In the genomic region with DNA sequence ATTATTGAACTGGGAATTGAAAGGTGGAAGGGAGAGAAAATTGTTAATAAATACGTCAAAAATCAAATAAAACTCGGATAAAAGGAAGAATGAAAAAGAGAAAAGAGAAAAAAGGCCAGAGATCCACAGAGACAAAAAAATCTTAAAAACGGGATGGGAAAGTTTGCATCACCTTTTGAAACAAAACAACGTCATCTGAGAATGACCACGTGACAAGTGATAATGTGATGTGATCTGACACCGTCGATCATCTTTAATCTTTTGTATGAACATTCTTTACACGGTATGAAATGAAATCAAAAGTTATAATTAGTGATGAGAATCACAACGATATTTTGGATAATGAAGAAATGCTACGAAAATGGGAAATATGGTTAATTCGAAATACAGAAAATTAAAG, we compare ENCODE assay signal across 5 worm cellular contexts.
TF ChIP-seq lines count a peak whose summit lies in the region.

No protein-coding gene starts in this region.

TF ChIP-seq in whole organism, L1 larva, 84 proteins besides CTCF, POLR2A, EP300 and RAD21 (continues in another document):
- TF ChIP-seq nhr-20 (tag; optimal IDR thresholded peaks at IDR 0.05; lab: Kevin White, UChicago) (peak; percentile 44), lin-13 (GFP tag; optimal IDR thresholded peaks at IDR 0.05; lab: Kevin White, UChicago) (no peak), egl-27 (tag; optimal IDR thresholded peaks at IDR 0.05; lab: Kevin White, UChicago) (no peak), fkh-8 (tag; optimal IDR thresholded peaks at IDR 0.05; lab: Kevin White, UChicago) (no peak), ceh-88 (GFP tag; IDR thresholded peaks at IDR 0.05; lab: Robert Waterston, UW) (no peak), ztf-4 (tag; optimal IDR thresholded peaks at IDR 0.05; lab: Kevin White, UChicago) (no peak), ets-5 (GFP tag; IDR thresholded peaks at IDR 0.05; lab: Robert Waterston, UW) (no peak), pax-3 (tag; optimal IDR thresholded peaks at IDR 0.05; lab: Kevin White, UChicago) (no peak), zip-4 (GFP tag; optimal IDR thresholded peaks at IDR 0.05; lab: Kevin White, UChicago) (no peak), fkh-10 (GFP tag; optimal IDR thresholded peaks at IDR 0.05; lab: Kevin White, UChicago) (no peak), nhr-84 (tag; optimal IDR thresholded peaks at IDR 0.05; lab: Kevin White, UChicago) (no peak), ama-1 (optimal IDR thresholded peaks at IDR 0.05; lab: Kevin White, UChicago) (no peak), nhr-12 (tag; optimal IDR thresholded peaks at IDR 0.05; lab: Kevin White, UChicago) (no peak), ceh-63 (GFP tag; optimal IDR thresholded peaks at IDR 0.05; lab: Kevin White, UChicago) (no peak), grh-1 (GFP tag; IDR thresholded peaks at IDR 0.05; lab: Robert Waterston, UW) (no peak), C16A3.4 (tag; optimal IDR thresholded peaks at IDR 0.05; lab: Kevin White, UChicago) (no peak), blmp-1 (tag; optimal IDR thresholded peaks at IDR 0.05; lab: Kevin White, UChicago) (peak; percentile 81), ceh-82 (tag; optimal IDR thresholded peaks at IDR 0.05; lab: Kevin White, UChicago) (no peak)

TF ChIP-seq in whole organism, L2 larva, 48 proteins besides CTCF, POLR2A, EP300 and RAD21:
- TF ChIP-seq mdl-1 (tag; optimal IDR thresholded peaks at IDR 0.05; lab: Kevin White, UChicago) (no peak), sma-9 (GFP tag; optimal IDR thresholded peaks at IDR 0.05; lab: Kevin White, UChicago) (peak; percentile 57), sma-9 (tag; optimal IDR thresholded peaks at IDR 0.05; lab: Kevin White, UChicago) (no peak), nhr-25 (tag; optimal IDR thresholded peaks at IDR 0.05; lab: Kevin White, UChicago) (peak; percentile 51), blmp-1 (tag; optimal IDR thresholded peaks at IDR 0.05; lab: Kevin White, UChicago; ENCODE audit: insufficient read depth) (peak; percentile 42), nhr-129 (tag; optimal IDR thresholded peaks at IDR 0.05; lab: Kevin White, UChicago) (peak; percentile 65)

TF ChIP-seq in whole organism, L3 larva, 47 proteins besides CTCF, POLR2A, EP300 and RAD21:
- TF ChIP-seq nhr-25 (tag; optimal IDR thresholded peaks at IDR 0.05; lab: Kevin White, UChicago) (peak; percentile 29), mdl-1 (tag; optimal IDR thresholded peaks at IDR 0.05; lab: Kevin White, UChicago) (no peak), snpc-4 (tag; optimal IDR thresholded peaks at IDR 0.05; lab: Kevin White, UChicago) (no peak), nhr-43 (tag; optimal IDR thresholded peaks at IDR 0.05; lab: Kevin White, UChicago; ENCODE audit: poor library complexity, severe bottlenecking) (peak; percentile 68)

TF ChIP-seq in whole organism, L4 larva, 104 proteins besides CTCF, POLR2A, EP300 and RAD21:
- TF ChIP-seq egl-43 (GFP tag; IDR thresholded peaks at IDR 0.05; lab: Robert Waterston, UW): no peak
- peak; percentile 29 for TF ChIP-seq nhr-28 (tag; optimal IDR thresholded peaks at IDR 0.05; lab: Kevin White, UChicago)
- peak in 1 of 2 experiments; percentile 4 for TF ChIP-seq mdl-1 (tag; optimal IDR thresholded peaks at IDR 0.05; lab: Kevin White, UChicago)
- peak; percentile 60 for TF ChIP-seq hlh-30 (tag; optimal IDR thresholded peaks at IDR 0.05; lab: Kevin White, UChicago; ENCODE audit: insufficient read depth)
- peak; percentile 16 for TF ChIP-seq nhr-77 (tag; optimal IDR thresholded peaks at IDR 0.05; lab: Kevin White, UChicago)
- peak; percentile 19 for TF ChIP-seq hlh-11 (tag; optimal IDR thresholded peaks at IDR 0.05; lab: Kevin White, UChicago)
- no peak for TF ChIP-seq ceh-32 (tag; optimal IDR thresholded peaks at IDR 0.05; lab: Kevin White, UChicago; ENCODE audit: poor library complexity)
- no peak for TF ChIP-seq skn-1 (tag; optimal IDR thresholded peaks at IDR 0.05; lab: Kevin White, UChicago)
TF ChIP-seq in whole organism, L4 larva: peak in this region for 5.

TF ChIP-seq in whole organism, young adult, 124 proteins besides CTCF, POLR2A, EP300 and RAD21:
- TF ChIP-seq cebp-1 (GFP tag; IDR thresholded peaks at IDR 0.05; lab: Robert Waterston, UW) (no peak), cebp-1 (tag; optimal IDR thresholded peaks at IDR 0.05; lab: Kevin White, UChicago) (peak; percentile 8), ztf-6 (GFP tag; IDR thresholded peaks at IDR 0.05; lab: Robert Waterston, UW) (no peak)
TF ChIP-seq in whole organism, young adult: peak in this region for 1.
